Worm (Caenorhabditis elegans): Measurements from ENCODE around the gene F53F1.4.

F53F1.4 gene

ce11 chrV:13455448-13455847 is 44.6 kb downstream of the F53F1.4 start, which contains the start of gene lurp-3:
Gene lurp-3, plus strand, starts transcription at chrV:13455748.
- TF ChIP-seq nfya-2 (GFP tag; IDR thresholded peaks at IDR 0.05) (no peak), lir-1 (GFP tag; conservative IDR thresholded peaks at IDR 0.05) (no peak), Y53F4B.3 (GFP tag; IDR thresholded peaks at IDR 0.05) (no peak)

- TF ChIP-seq tlf-1 (GFP tag; optimal IDR thresholded peaks at IDR 0.05), result no peak
- TF ChIP-seq dox-1 (GFP tag; IDR thresholded peaks at IDR 0.05), result no peak
- TF ChIP-seq Y53F4B.3 (GFP tag; IDR thresholded peaks at IDR 0.05), result no peak
- no peak for TF ChIP-seq atf-7 (tag; optimal IDR thresholded peaks at IDR 0.05)
- TF ChIP-seq rcor-1 (GFP tag; IDR thresholded peaks at IDR 0.05), result no peak
- TF ChIP-seq akir-1 (GFP tag; optimal IDR thresholded peaks at IDR 0.05), result no peak
- no peak for TF ChIP-seq D2030.7 (GFP tag; IDR thresholded peaks at IDR 0.05)
- no peak for TF ChIP-seq F10E7.11 (tag; optimal IDR thresholded peaks at IDR 0.05)
Observed at ce11 chrV:13457858-13458257, 47.0 kb downstream of the F53F1.4 start, which contains the start of gene F25H9.2. Gene F25H9.2, plus strand, starts transcription at chrV:13458083.

ce11 chrV:13459323-13459722 is 48.4 kb downstream of the F53F1.4 start, which contains the start of gene bath-39:
Gene bath-39, plus strand, starts transcription at chrV:13459459.
- TF ChIP-seq sea-2 (GFP tag; IDR thresholded peaks at IDR 0.05) (no peak), F22D6.2 (tag; optimal IDR thresholded peaks at IDR 0.05) (no peak), pbrm-1 (GFP tag; IDR thresholded peaks at IDR 0.05) (no peak), attf-6 (GFP tag; IDR thresholded peaks at IDR 0.05) (no peak), mcd-1 (GFP tag; IDR thresholded peaks at IDR 0.05) (no peak), dpff-1 (tag; optimal IDR thresholded peaks at IDR 0.05) (no peak), hlh-26 (GFP tag; conservative IDR thresholded peaks at IDR 0.05) (no peak), hsf-1 (GFP tag; IDR thresholded peaks at IDR 0.05) (no peak), egl-18 (GFP tag; IDR thresholded peaks at IDR 0.05) (no peak), attf-5 (GFP tag; optimal IDR thresholded peaks at IDR 0.05) (no peak), tbp1 (GFP tag; optimal IDR thresholded peaks at IDR 0.05) (no peak)

All from whole organism, young adult.